Worm (Caenorhabditis elegans) whole organism, L4 larva: ENCODE measurements around the gene nlp-68.

Source experiments
- Y5F2A.4 ChIP-seq: fragments of 200-800 bp; sonication (Bioruptor generic); optimal IDR thresholded peaks from 2 replicates; lab custom pipeline; 2018; ENCODE audit warnings: mild to moderate bottlenecking, missing genetic modification characterization, missing compliant biosample characterization
- aly-2 ChIP-seq: sonication (generic microtip); optimal IDR thresholded peaks from 2 replicates; lab custom pipeline; 2018; ENCODE audit warnings: missing biosample characterization, missing genetic modification characterization
- ama-1 ChIP-seq: fragments of 150-350 bp; optimal IDR thresholded peaks from 2 replicates; lab custom pipeline; 2014; ENCODE audit warnings: inconsistent platforms, mixed read lengths
- ceh-82 ChIP-seq: sonication (generic microtip); optimal IDR thresholded peaks from 2 replicates; lab custom pipeline; 2017; ENCODE audit warnings: missing biosample characterization, missing genetic modification characterization
- hlh-30 ChIP-seq: sonication (generic microtip); optimal IDR thresholded peaks from 2 replicates; lab custom pipeline; 2017; ENCODE audit warnings: antibody characterized with exemption, mild to moderate bottlenecking, missing genetic modification characterization, missing compliant biosample characterization; ENCODE audit not compliant: insufficient read depth
- lin-1 ChIP-seq: fragments of 200-800 bp; sonication (Bioruptor generic); IDR thresholded peaks from 2 replicates; pipeline ENCODE4 v1.3.6; 2022; ENCODE audit warnings: missing genetic modification reagents, missing genetic modification characterization, missing compliant biosample characterization
- lin-39 ChIP-seq: fragments of 150-350 bp; optimal IDR thresholded peaks from 2 replicates; lab custom pipeline; 2014; ENCODE audit warnings: missing biosample characterization, missing genetic modification reagents, missing genetic modification characterization
- nhr-11 ChIP-seq: fragments of 150-350 bp; optimal IDR thresholded peaks from 2 replicates; lab custom pipeline; 2014; ENCODE audit warnings: missing biosample characterization, missing genetic modification characterization
- nhr-41 ChIP-seq: fragments of 200-800 bp; sonication (Bioruptor generic); IDR thresholded peaks from 2 replicates; pipeline ENCODE4 v1.3.6; 2022; ENCODE audit warnings: missing genetic modification reagents, missing genetic modification characterization, missing compliant biosample characterization
- nhr-76 ChIP-seq: fragments of 150-350 bp; optimal IDR thresholded peaks from 2 replicates; lab custom pipeline; 2014; ENCODE audit warnings: missing biosample characterization, missing genetic modification characterization
- sdz-12 ChIP-seq: fragments of 200-800 bp; sonication (Bioruptor generic); optimal IDR thresholded peaks from 2 replicates; lab custom pipeline; 2018; ENCODE audit warnings: mild to moderate bottlenecking, missing genetic modification characterization, missing compliant biosample characterization
- set-16 ChIP-seq: fragments of 200-800 bp; sonication (Bioruptor generic); IDR thresholded peaks from 2 replicates; pipeline ENCODE4 v1.3.6; 2022; ENCODE audit warnings: missing genetic modification reagents, missing genetic modification characterization, missing compliant biosample characterization

Gene nlp-68

ce11 chrIII:10503753-10504152 is 35.2 kb downstream of the nlp-68 start, which contains the start of gene rab-33:
rab-33 (minus strand) TSS chrIII:10503853.
- TF ChIP-seq lin-1, result no peak
- TF ChIP-seq lin-39, result no peak
- no peak for TF ChIP-seq nhr-41 (GFP tag; lab: Robert Waterston, UW)
- TF ChIP-seq hlh-30 (tag; lab: Kevin White, UChicago), result no peak
- no peak for TF ChIP-seq set-16 (GFP tag; lab: Robert Waterston, UW)
- TF ChIP-seq Y5F2A.4 (GFP tag; lab: Kevin White, UChicago), result no peak
- TF ChIP-seq nhr-76, result no peak
- TF ChIP-seq ceh-82 (tag; lab: Kevin White, UChicago), result no peak
- no peak for TF ChIP-seq aly-2 (tag; lab: Kevin White, UChicago)
- TF ChIP-seq sdz-12, result no peak
- TF ChIP-seq nhr-11 (tag; lab: Kevin White, UChicago), result no peak
- no peak for TF ChIP-seq ama-1 (lab: Kevin White, UChicago)
- TF ChIP-seq, all 104 proteins: peak for 0
